Fruit fly (Drosophila melanogaster): ENCODE results near the gene sim.
A peak's percentile ranks its signal among the peaks of the same experiment; 100 is the strongest.

Gene sim

DNA sequence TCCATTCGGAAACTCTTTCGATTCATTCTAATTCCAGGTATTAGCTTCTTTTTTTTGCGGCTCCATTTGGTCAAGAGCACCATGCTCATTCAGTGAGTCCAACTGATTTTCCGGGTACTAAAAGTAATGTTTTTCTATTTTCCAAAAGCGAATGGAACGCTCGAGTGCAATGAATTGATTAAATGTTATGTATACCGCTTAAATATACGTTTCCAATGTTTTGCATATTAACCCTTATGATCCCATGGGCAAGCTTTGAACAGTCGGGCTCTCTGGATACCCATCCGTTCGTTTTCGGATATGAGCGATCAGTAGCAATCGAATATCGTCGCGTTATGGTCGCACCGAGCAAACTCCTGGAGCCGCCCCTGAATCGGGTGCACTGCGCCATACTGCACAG, 10.1 kb upstream of the sim start, which contains the start of gene CG31157:
Gene CG31157 (plus strand): TSS at position 301 of the 400 bp plus-strand sequence.
- TF ChIP-seq Fer1 (GFP tag; optimal IDR thresholded peaks at IDR 0.05) (no peak), hth (optimal IDR thresholded peaks at IDR 0.05) (no peak), Stat92E (GFP tag; optimal IDR thresholded peaks at IDR 0.05) (no peak), CG32772 (GFP tag; IDR thresholded peaks at IDR 0.05) (no peak), phol (tag; optimal IDR thresholded peaks at IDR 0.05) (no peak), CG12744 (GFP tag; optimal IDR thresholded peaks at IDR 0.05) (no peak), Sox102F (GFP tag; optimal IDR thresholded peaks at IDR 0.05) (no peak)

DNA sequence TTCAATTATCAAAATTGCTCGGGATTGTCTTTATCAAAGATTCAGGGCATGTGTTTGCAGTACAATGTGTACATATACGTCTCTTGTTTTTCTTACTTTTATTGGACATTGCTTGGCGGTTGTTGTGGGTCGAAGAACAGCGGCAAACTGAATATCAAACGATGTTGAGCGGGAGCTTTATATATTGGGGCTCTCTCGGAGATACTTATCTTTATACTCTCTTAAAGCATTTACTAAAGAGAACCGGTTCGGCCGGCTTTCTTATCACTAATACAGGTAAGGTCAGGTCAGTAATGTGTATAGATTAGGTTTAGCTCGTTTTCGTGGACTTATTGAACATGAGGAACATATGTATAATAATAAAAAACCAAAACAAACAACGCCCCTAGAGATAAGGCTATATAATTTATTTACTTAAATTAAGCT, 6.2 kb upstream of the sim start, which contains the start of gene CG7966:
Gene CG7966 (minus strand): TSS at position 156 of the 426 bp plus-strand sequence.
- TF ChIP-seq Hr78 (GFP tag; optimal IDR thresholded peaks at IDR 0.05) (peak in 1 of 2 experiments; percentile 99), Sry-δ (GFP tag; optimal IDR thresholded peaks at IDR 0.05) (no peak), Deaf1 (tag; optimal IDR thresholded peaks at IDR 0.05) (peak; percentile 34), Bgb (GFP tag; IDR thresholded peaks at IDR 0.05; ENCODE audit: partially characterized antibody) (peak; percentile 38; the same call in 1 of the 2 replicates), vvl (GFP tag; IDR thresholded peaks at IDR 0.05) (peak; percentile 51; the same call in 1 of the 2 replicates), pb (GFP tag; optimal IDR thresholded peaks at IDR 0.05) (peak; percentile 91), CG34422 (GFP tag; IDR thresholded peaks at IDR 0.05) (peak; percentile 47; the same call in 1 of the 3 replicates), pnt (GFP tag; optimal IDR thresholded peaks at IDR 0.05) (no peak), Gug (GFP tag; IDR thresholded peaks at IDR 0.05) (no peak), CG10274 (GFP tag; optimal IDR thresholded peaks at IDR 0.05) (no peak), eyg (GFP tag; optimal IDR thresholded peaks at IDR 0.05) (peak; percentile 90), oc (tag; optimal IDR thresholded peaks at IDR 0.05) (no peak), Dbx (GFP tag; IDR thresholded peaks at IDR 0.05) (0 out of 3 replicates have a peak, but pooled peaks have one; percentile 56), GATAe (GFP tag; conservative IDR thresholded peaks at IDR 0.05) (peak; percentile 16; the same call in 1 of the 2 replicates), chinmo (GFP tag; IDR thresholded peaks at IDR 0.05; ENCODE audit: partially characterized antibody) (peak; percentile 58; the same call in 1 of the 4 replicates), Ssrp (tag; optimal IDR thresholded peaks at IDR 0.05) (no peak), gro (GFP tag; optimal IDR thresholded peaks at IDR 0.05) (no peak), CG7987 (GFP tag; optimal IDR thresholded peaks at IDR 0.05) (peak; percentile 52), CG10431 (GFP tag; optimal IDR thresholded peaks at IDR 0.05) (peak; percentile 10), CG11695 (GFP tag; IDR thresholded peaks at IDR 0.05) (peak; percentile 76), emc (GFP tag; optimal IDR thresholded peaks at IDR 0.05) (no peak), Bteb2 (GFP tag; optimal IDR thresholded peaks at IDR 0.05) (no peak), Adf1 (GFP tag; IDR thresholded peaks at IDR 0.05) (peak; percentile 26; the same call in 1 of the 2 replicates), zf30C (GFP tag; optimal IDR thresholded peaks at IDR 0.05) (no peak), CG15073 (GFP tag; optimal IDR thresholded peaks at IDR 0.05) (no peak), Awh (GFP tag; IDR thresholded peaks at IDR 0.05) (no peak), cwo (GFP tag; optimal IDR thresholded peaks at IDR 0.05) (peak; percentile 33), nom (GFP tag; optimal IDR thresholded peaks at IDR 0.05) (peak; percentile 53), Trl (optimal IDR thresholded peaks at IDR 0.05) (peak; percentile 65 to 81), Trl (GFP tag; optimal IDR thresholded peaks at IDR 0.05) (no peak), Dek (tag; optimal IDR thresholded peaks at IDR 0.05) (peak; percentile 46), CG1233 (GFP tag; optimal IDR thresholded peaks at IDR 0.05) (no peak), bcd (GFP tag; optimal IDR thresholded peaks at IDR 0.05) (no peak), Med (GFP tag) (peak; percentile 83), CG16813 (GFP tag; IDR thresholded peaks at IDR 0.05; ENCODE audit: partially characterized antibody) (no peak), Usf (GFP tag; optimal IDR thresholded peaks at IDR 0.05) (no peak), sug (tag; optimal IDR thresholded peaks at IDR 0.05) (peak; percentile 28), Camta (GFP tag; optimal IDR thresholded peaks at IDR 0.05) (no peak), CG13287 (GFP tag; IDR thresholded peaks at IDR 0.05; ENCODE audit: partially characterized antibody) (peak; percentile 9), CG11560 (tag; IDR thresholded peaks at IDR 0.05) (no peak), ftz-f1 (GFP tag; optimal IDR thresholded peaks at IDR 0.05) (peak; percentile 66), kay (GFP tag; optimal IDR thresholded peaks at IDR 0.05) (peak; percentile 44)

All from whole organism, embryonic.